Worm (Caenorhabditis elegans) whole organism, L4 larva: Measurements from ENCODE around the gene ncr-1.

Experiments used
- F37D6.2 ChIP-seq: sonication (generic microtip); optimal IDR thresholded peaks from 2 replicates; lab custom pipeline; 2016; ENCODE audit warnings: mild to moderate bottlenecking, missing genetic modification characterization, missing compliant biosample characterization
- R02D3.7 ChIP-seq: fragments of 150-350 bp; sonication (generic microtip); optimal IDR thresholded peaks from 3 replicates; lab custom pipeline; 2014; ENCODE audit warnings: missing biosample characterization, missing genetic modification characterization
- T26A8.4 ChIP-seq: fragments of 200-800 bp; sonication (Bioruptor generic); IDR thresholded peaks from 2 replicates; pipeline ENCODE4 v1.3.6; 2022; ENCODE audit warnings: missing genetic modification characterization, missing compliant biosample characterization
- ZK337.2 ChIP-seq: fragments of 200-800 bp; sonication (Bioruptor generic); IDR thresholded peaks from 2 replicates; pipeline ENCODE4 v1.3.6; 2022; ENCODE audit warnings: missing genetic modification reagents, missing genetic modification characterization, missing compliant biosample characterization
- aha-1 ChIP-seq: fragments of 150-350 bp; peaks from one replicate; lab custom pipeline; 2014; ENCODE audit warnings: missing biosample characterization, missing genetic modification characterization
- arid-1 ChIP-seq: fragments of 200-800 bp; sonication (Bioruptor generic); conservative IDR thresholded peaks from 2 replicates; pipeline ENCODE4 v1.3.6; 2022; ENCODE audit warnings: missing genetic modification reagents, missing genetic modification characterization, missing compliant biosample characterization
- daf-12 ChIP-seq: fragments of 150-350 bp; optimal IDR thresholded peaks from 2 replicates; lab custom pipeline; 2014; ENCODE audit warnings: missing biosample characterization, missing genetic modification reagents, missing genetic modification characterization
- daf-16 ChIP-seq, 3 experiments: sonication (generic microtip); optimal IDR thresholded peaks; 2 replicates each; lab custom pipeline; 2016 to 2017; ENCODE audit warnings: missing genetic modification characterization in 3 of 3, missing genetic modification reagents in 3 of 3, mild to moderate bottlenecking in 2 of 3, missing compliant biosample characterization in 2 of 3, missing biosample characterization in 1 of 3, moderate library complexity in 1 of 3
- dmd-6 ChIP-seq: fragments of 200-800 bp; sonication (Bioruptor generic); IDR thresholded peaks from 2 replicates; pipeline ENCODE4 v1.3.6; 2022; ENCODE audit warnings: missing genetic modification reagents, missing genetic modification characterization, missing compliant biosample characterization
- dve-1 ChIP-seq: sonication (generic microtip); optimal IDR thresholded peaks from 2 replicates; lab custom pipeline; 2017; ENCODE audit warnings: antibody characterized with exemption, mild to moderate bottlenecking, missing genetic modification characterization, missing compliant biosample characterization; ENCODE audit not compliant: insufficient read depth
- egl-27 ChIP-seq: sonication (generic microtip); optimal IDR thresholded peaks from 3 replicates; lab custom pipeline; 2017; ENCODE audit warnings: missing biosample characterization, missing genetic modification reagents, missing genetic modification characterization
- egl-43 ChIP-seq: fragments of 200-800 bp; sonication (Bioruptor generic); IDR thresholded peaks from 2 replicates; pipeline ENCODE4 v1.3.6; 2022; ENCODE audit warnings: missing genetic modification reagents, missing genetic modification characterization, missing compliant biosample characterization
- hlh-11 ChIP-seq: fragments of 200-800 bp; sonication (Bioruptor generic); optimal IDR thresholded peaks from 2 replicates; lab custom pipeline; 2018; ENCODE audit warnings: mild to moderate bottlenecking, missing genetic modification characterization, missing compliant biosample characterization
- hlh-30 ChIP-seq: sonication (generic microtip); optimal IDR thresholded peaks from 2 replicates; lab custom pipeline; 2017; ENCODE audit warnings: antibody characterized with exemption, mild to moderate bottlenecking, missing genetic modification characterization, missing compliant biosample characterization; ENCODE audit not compliant: insufficient read depth
- lin-1 ChIP-seq: fragments of 200-800 bp; sonication (Bioruptor generic); IDR thresholded peaks from 2 replicates; pipeline ENCODE4 v1.3.6; 2022; ENCODE audit warnings: missing genetic modification reagents, missing genetic modification characterization, missing compliant biosample characterization
- lin-13 ChIP-seq: fragments of 150-350 bp; optimal IDR thresholded peaks from 2 replicates; lab custom pipeline; 2014; ENCODE audit warnings: missing biosample characterization, missing genetic modification reagents, missing genetic modification characterization
- madf-9 ChIP-seq: fragments of 200-800 bp; sonication (Bioruptor generic); conservative IDR thresholded peaks from 2 replicates; pipeline ENCODE4 v1.3.6; 2022; ENCODE audit warnings: missing genetic modification reagents, missing genetic modification characterization, missing compliant biosample characterization
- mdl-1 ChIP-seq, 2 experiments: fragments of 150-350 bp in 1 of 2; sonication (generic microtip) in 1 of 2; optimal IDR thresholded peaks; 2 replicates each; lab custom pipeline; 2014 to 2017; ENCODE audit warnings: missing biosample characterization in 2 of 2, missing genetic modification characterization in 2 of 2
- mep-1 ChIP-seq: fragments of 150-350 bp; sonication (generic microtip); optimal IDR thresholded peaks from 3 replicates; lab custom pipeline; 2014; ENCODE audit warnings: missing biosample characterization, missing genetic modification characterization
- mes-2 ChIP-seq: sonication (generic microtip); optimal IDR thresholded peaks from 2 replicates; lab custom pipeline; 2016; ENCODE audit warnings: missing genotype, mild to moderate bottlenecking, missing genetic modification characterization, missing compliant biosample characterization; ENCODE audit not compliant: poor library complexity, severe bottlenecking
- mxl-3 ChIP-seq: fragments of 200-800 bp; sonication (Bioruptor generic); optimal IDR thresholded peaks from 2 replicates; lab custom pipeline; 2018; ENCODE audit warnings: mild to moderate bottlenecking, missing genetic modification characterization, missing compliant biosample characterization
- nhr-102 ChIP-seq: sonication (generic microtip); optimal IDR thresholded peaks from 2 replicates; lab custom pipeline; 2016; ENCODE audit warnings: mild to moderate bottlenecking, missing genetic modification characterization, moderate library complexity, missing compliant biosample characterization
- nhr-28 ChIP-seq: fragments of 150-350 bp; optimal IDR thresholded peaks from 2 replicates; lab custom pipeline; 2014; ENCODE audit warnings: missing biosample characterization, missing genetic modification characterization
- nhr-77 ChIP-seq: fragments of 150-350 bp; optimal IDR thresholded peaks from 2 replicates; lab custom pipeline; 2014; ENCODE audit warnings: missing biosample characterization, missing genetic modification characterization
- php-3 ChIP-seq: fragments of 200-800 bp; sonication (Bioruptor generic); IDR thresholded peaks from 2 replicates; pipeline ENCODE4 v1.3.6; 2022; ENCODE audit warnings: missing genetic modification reagents, missing genetic modification characterization, missing compliant biosample characterization
- pqm-1 ChIP-seq: sonication (generic microtip); optimal IDR thresholded peaks from 2 replicates; lab custom pipeline; 2017; ENCODE audit warnings: missing biosample characterization, missing genetic modification characterization
- spr-3 ChIP-seq: fragments of 200-800 bp; sonication (Bioruptor generic); optimal IDR thresholded peaks from 2 replicates; lab custom pipeline; 2018; ENCODE audit warnings: mild to moderate bottlenecking, missing genetic modification characterization, missing compliant biosample characterization
- tra-1 ChIP-seq: fragments of 200-800 bp; sonication (Bioruptor generic); IDR thresholded peaks from 2 replicates; pipeline ENCODE4 v1.3.6; 2022; ENCODE audit warnings: missing genetic modification reagents, missing genetic modification characterization, missing compliant biosample characterization
- unc-62 ChIP-seq, 3 experiments: fragments of 150-350 bp in 1 of 3; sonication (generic microtip); optimal IDR thresholded peaks in 2 of 3; peaks in 1 of 3; 1 replicate in 1 of 3; 2 replicates in 2 of 3; lab custom pipeline; 2014 to 2017; ENCODE audit warnings: missing biosample characterization in 3 of 3, missing genetic modification characterization in 3 of 3, missing genetic modification reagents in 3 of 3, missing genotype in 1 of 3

The ncr-1 gene

DNA sequence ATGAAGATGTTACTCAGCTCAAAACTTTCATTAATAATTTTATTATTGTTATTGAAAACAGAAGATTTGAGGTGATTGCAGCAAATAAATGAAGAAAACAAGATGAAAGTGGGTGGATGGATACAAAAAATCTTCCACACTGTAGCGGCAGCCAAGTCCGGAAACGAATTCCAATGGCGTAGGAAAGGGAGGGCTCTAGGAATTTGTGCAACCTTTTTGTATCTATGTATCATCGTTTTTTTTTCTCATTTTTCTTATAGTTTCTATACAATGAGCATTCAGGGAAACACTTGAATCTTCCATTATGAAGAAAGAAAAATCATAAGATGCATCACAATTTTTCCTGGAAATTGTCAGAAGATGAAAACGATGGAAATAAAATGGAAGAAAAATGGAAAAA, 11.8 kb upstream of the ncr-1 start:
- TF ChIP-seq aha-1 (tag; lab: Kevin White, UChicago): peak; percentile 92
- TF ChIP-seq madf-9: no peak
- TF ChIP-seq, all 104 proteins: peak for 1

DNA sequence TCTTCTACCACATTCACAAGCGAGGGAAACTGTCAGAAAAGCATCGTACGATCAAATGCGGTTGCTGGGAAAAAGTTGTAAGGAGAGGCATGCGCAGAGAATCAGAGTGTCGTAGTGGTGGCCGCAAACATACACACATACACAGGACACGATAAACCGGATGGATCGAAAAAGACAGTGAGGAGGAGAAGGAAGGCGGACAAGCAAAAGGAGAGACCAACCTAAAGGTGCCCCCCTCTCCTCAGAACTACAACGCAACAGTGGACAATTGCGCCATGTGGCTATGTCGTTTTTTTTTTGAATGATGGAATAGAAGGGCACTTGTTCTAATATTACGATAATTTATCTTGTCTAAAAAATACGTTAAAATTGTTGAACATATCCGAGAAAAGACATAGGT, 9.8 kb upstream of the ncr-1 start:
- no peak for TF ChIP-seq nhr-102 (tag; lab: Kevin White, UChicago)
- TF ChIP-seq unc-62 (GFP tag; optimal IDR thresholded peaks at IDR 0.05 in 1 of 2; lab: Kevin White, UChicago): peak in 1 of 2 experiments; percentile 67
- no peak for TF ChIP-seq unc-62 (tag; optimal IDR thresholded peaks at IDR 0.05; lab: Kevin White, UChicago)
- peak; percentile 63 for TF ChIP-seq aha-1 (tag; lab: Kevin White, UChicago)
- TF ChIP-seq mxl-3 (GFP tag; lab: Kevin White, UChicago): peak; percentile 7

DNA sequence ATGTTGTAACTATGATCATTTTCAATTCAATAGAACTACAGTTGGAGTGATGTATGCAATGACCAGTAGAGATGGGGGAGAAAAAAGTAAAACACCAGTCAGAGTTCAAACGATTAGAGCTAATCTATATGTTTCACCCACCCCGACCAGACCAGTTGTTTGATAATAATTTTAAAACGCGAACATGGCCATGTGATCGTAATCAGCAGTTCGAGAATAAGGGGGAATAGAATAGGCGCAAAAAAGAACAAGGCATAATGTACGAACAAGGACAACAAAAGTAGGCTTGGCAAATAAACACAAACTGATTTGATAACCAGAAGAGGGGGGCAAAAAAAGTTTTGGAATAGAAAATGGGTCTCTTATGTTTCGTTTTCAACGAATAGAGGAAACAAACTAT, 9.4 kb upstream of the ncr-1 start:
- no peak for TF ChIP-seq egl-43 (GFP tag; lab: Robert Waterston, UW)
- TF ChIP-seq egl-27 (tag; lab: Kevin White, UChicago): no peak
- peak; percentile 48 for TF ChIP-seq dve-1 (tag; lab: Kevin White, UChicago)
- no peak for TF ChIP-seq F37D6.2 (tag; lab: Kevin White, UChicago)
- peak; percentile 68 for TF ChIP-seq hlh-11 (tag; lab: Kevin White, UChicago)
- TF ChIP-seq mep-1 (tag; lab: Kevin White, UChicago): peak; percentile 45
- 0 out of 2 replicates have a peak, but pooled peaks have one; percentile 21 for TF ChIP-seq lin-1
- peak; percentile 70 for TF ChIP-seq nhr-77 (tag; lab: Kevin White, UChicago)
- TF ChIP-seq pqm-1 (tag; lab: Kevin White, UChicago): peak; percentile 82
- no peak for TF ChIP-seq arid-1 (GFP tag; lab: Robert Waterston, UW)
- no peak for TF ChIP-seq R02D3.7 (tag; lab: Kevin White, UChicago)
- TF ChIP-seq daf-16 (GFP tag; optimal IDR thresholded peaks at IDR 0.05; lab: Kevin White, UChicago): no peak
- TF ChIP-seq daf-16 (tag; optimal IDR thresholded peaks at IDR 0.05; lab: Kevin White, UChicago): peak; percentile 92
- TF ChIP-seq mxl-3 (GFP tag; lab: Kevin White, UChicago): no peak
- peak in 1 of 2 experiments; percentile 59 for TF ChIP-seq mdl-1 (tag; optimal IDR thresholded peaks at IDR 0.05; lab: Kevin White, UChicago)
- no peak for TF ChIP-seq T26A8.4
- TF ChIP-seq php-3 (GFP tag; lab: Robert Waterston, UW): 0 out of 2 replicates have a peak, but pooled peaks have one; percentile 37
- TF ChIP-seq dmd-6 (GFP tag; lab: Robert Waterston, UW): peak; percentile 45
- 0 out of 2 replicates have a peak, but pooled peaks have one; percentile 21 for TF ChIP-seq tra-1
- no peak for TF ChIP-seq spr-3 (GFP tag; lab: Kevin White, UChicago)
- peak; percentile 81 for TF ChIP-seq nhr-28 (tag; lab: Kevin White, UChicago)
- no peak for TF ChIP-seq daf-12 (tag; lab: Kevin White, UChicago)
- peak; percentile 23 for TF ChIP-seq mes-2 (tag; lab: Kevin White, UChicago)
- TF ChIP-seq hlh-30 (tag; lab: Kevin White, UChicago): peak; percentile 69

DNA sequence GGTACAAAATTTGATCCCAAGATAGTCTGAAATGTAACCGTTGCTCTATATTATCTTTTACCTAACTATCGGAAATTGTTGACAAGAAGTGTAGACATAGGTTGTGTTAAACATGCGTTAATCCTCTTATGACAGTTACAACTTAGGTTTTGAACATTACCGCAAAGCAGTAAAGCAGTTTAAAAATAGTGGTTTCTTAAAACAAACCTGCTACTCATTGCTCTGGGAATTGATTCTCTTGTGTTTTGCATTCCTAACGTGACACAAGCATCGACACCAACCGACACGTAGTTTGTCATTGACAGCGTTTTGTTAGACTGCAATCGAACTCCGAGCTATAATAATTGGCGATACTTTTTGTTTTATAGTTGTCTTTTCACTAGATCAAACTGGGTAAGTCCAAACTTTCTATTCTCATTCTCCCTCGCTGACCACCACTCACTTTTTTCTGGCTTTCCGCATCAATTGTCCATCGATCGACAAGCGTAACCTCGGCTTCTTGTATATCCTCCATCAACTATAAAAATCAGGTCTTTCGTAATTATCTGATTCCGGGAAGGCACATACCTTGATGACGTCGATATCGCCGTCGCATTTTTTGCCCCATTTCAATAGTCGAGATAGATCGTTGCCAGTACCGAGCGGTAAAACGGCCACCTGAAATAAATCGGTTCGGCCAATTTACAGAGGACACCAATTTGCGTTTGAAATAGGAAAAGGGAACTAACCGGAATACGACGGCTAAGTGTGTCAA, 7.3 kb upstream of the ncr-1 start:
- TF ChIP-seq R02D3.7 (tag; lab: Kevin White, UChicago): no peak
- TF ChIP-seq nhr-28 (tag; lab: Kevin White, UChicago): peak; percentile 15
- TF ChIP-seq unc-62 (GFP tag; optimal IDR thresholded peaks at IDR 0.05 in 1 of 2; lab: Kevin White, UChicago): peak in 1 of 2 experiments; percentile 87
- no peak for TF ChIP-seq unc-62 (tag; optimal IDR thresholded peaks at IDR 0.05; lab: Kevin White, UChicago)

DNA sequence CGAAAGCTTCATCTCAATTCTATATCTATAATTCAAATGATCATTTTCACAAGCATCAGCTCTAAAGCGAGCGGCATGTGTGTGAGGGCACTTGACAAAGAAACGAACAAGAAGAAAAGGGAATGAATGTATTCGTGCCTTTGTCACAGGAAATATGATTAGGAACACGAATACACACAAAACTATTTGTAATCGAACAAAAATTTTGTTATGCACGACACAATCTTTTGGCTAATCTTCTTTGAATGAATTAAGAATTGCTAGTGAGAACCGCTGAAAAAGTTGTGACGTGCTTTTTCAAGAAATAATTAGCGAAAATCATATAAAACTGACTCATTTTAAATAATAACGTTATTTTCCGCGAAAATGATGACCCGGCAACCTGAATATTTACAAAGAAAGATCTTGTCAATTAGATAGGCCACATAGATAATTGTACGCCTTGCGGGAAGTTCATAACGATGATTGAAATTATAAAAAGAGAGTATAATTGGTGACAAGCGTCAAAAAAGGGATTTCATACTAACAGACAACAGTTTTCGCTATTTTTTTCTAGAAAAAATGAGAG, 4.9 kb upstream of the ncr-1 start:
- TF ChIP-seq aha-1 (tag; lab: Kevin White, UChicago) (peak; percentile 96), ZK337.2 (GFP tag; lab: Robert Waterston, UW) (no peak), lin-13 (no peak)
